Worm (Caenorhabditis elegans): ENCODE results near the gene R02E4.1.
A peak's percentile ranks its signal among the peaks of the same experiment; 100 is the strongest.

R02E4.1 gene

DNA sequence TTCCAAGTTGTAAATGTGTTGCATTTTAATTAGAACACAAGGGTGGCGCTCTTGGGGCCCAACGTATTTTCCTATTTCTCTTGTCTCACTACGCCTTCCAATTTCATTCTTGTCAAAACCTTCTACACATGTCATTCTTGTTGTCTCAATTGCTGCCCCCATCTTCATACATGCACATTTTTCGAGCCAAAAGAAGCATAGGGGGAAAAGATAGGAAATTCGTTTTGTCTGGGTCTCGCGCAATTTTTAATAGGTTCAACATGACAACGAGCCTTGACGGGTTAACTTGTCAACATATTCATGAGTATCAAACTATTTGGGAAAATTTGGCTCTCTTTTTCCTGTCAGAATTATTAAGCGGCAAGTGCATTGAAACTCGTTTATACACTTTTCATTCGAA is 19.0 kb upstream of the R02E4.1 start:
- TF ChIP-seq unc-62 (GFP tag; optimal IDR thresholded peaks at IDR 0.05) (peak; percentile 26), elt-1 (tag; optimal IDR thresholded peaks at IDR 0.05; ENCODE audit: borderline replicate concordance, insufficient read depth) (no peak), hlh-1 (tag; optimal IDR thresholded peaks at IDR 0.05) (no peak), nhr-2 (tag; optimal IDR thresholded peaks at IDR 0.05) (no peak), sptf-1 (tag; optimal IDR thresholded peaks at IDR 0.05) (no peak), flh-1 (GFP tag; optimal IDR thresholded peaks at IDR 0.05) (no peak), snpc-4 (tag; optimal IDR thresholded peaks at IDR 0.05) (no peak), drap-1 (GFP tag; optimal IDR thresholded peaks at IDR 0.05) (no peak), blmp-1 (tag; optimal IDR thresholded peaks at IDR 0.05) (no peak), sem-2 (GFP tag; optimal IDR thresholded peaks at IDR 0.05) (no peak), ztf-11 (tag; optimal IDR thresholded peaks at IDR 0.05) (no peak), elt-3 (tag; optimal IDR thresholded peaks at IDR 0.05) (no peak), ceh-43 (GFP tag; optimal IDR thresholded peaks at IDR 0.05) (no peak), ces-1 (GFP tag; optimal IDR thresholded peaks at IDR 0.05) (peak; percentile 83)

DNA sequence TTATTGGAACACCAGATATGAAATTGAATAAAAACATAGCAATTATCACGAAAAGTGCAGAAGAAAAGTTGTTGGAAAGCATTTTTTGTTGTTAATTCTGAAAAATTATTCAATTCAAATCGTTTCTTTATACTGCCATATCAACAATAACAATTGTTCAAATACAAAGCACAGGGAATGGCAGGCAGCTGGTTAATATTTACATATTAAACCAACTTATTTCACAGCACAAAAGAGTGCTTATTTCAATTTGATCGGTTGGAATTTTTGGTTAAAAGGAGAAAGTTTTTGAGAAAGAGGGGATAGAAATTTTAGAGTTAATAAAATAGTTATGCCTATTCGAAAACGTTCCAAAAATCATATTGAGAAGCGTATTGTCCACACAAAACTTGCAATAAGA is 16.6 kb upstream of the R02E4.1 start, which contains the start of gene F09F9.3:
TSS of gene F09F9.3 (minus strand) at position 101 of the 400 bp plus-strand sequence.
- TF ChIP-seq flh-1 (GFP tag; optimal IDR thresholded peaks at IDR 0.05), result no peak
- TF ChIP-seq mep-1 (tag; optimal IDR thresholded peaks at IDR 0.05), result no peak
- TF ChIP-seq cnd-1 (tag; optimal IDR thresholded peaks at IDR 0.05), result no peak
- TF ChIP-seq unc-120 (tag; optimal IDR thresholded peaks at IDR 0.05; ENCODE audit: poor library complexity, severe bottlenecking), result no peak
- TF ChIP-seq tbx-8 (GFP tag; optimal IDR thresholded peaks at IDR 0.05), result no peak
- TF ChIP-seq M03D4.4 (tag; optimal IDR thresholded peaks at IDR 0.05), result no peak
- TF ChIP-seq pha-4 (tag; optimal IDR thresholded peaks at IDR 0.05), result no peak
- TF ChIP-seq drap-1 (GFP tag; optimal IDR thresholded peaks at IDR 0.05), result no peak

ce11 chrX:4117626-4118025 is 13.3 kb upstream of the R02E4.1 start, which contains the start of gene F09F9.5:
F09F9.5 (plus strand) TSS chrX:4117926.
- TF ChIP-seq snpc-4 (tag; optimal IDR thresholded peaks at IDR 0.05) (no peak), cnd-1 (tag; optimal IDR thresholded peaks at IDR 0.05) (no peak), lsy-2 (tag; optimal IDR thresholded peaks at IDR 0.05) (no peak), M03D4.4 (tag; optimal IDR thresholded peaks at IDR 0.05) (no peak), nhr-12 (tag; optimal IDR thresholded peaks at IDR 0.05) (no peak), lin-13 (tag; optimal IDR thresholded peaks at IDR 0.05) (no peak), ham-2 (GFP tag; optimal IDR thresholded peaks at IDR 0.05) (no peak), unc-62 (GFP tag; optimal IDR thresholded peaks at IDR 0.05) (no peak), nhr-237 (tag; optimal IDR thresholded peaks at IDR 0.05) (no peak), zip-8 (tag; optimal IDR thresholded peaks at IDR 0.05) (no peak), ztf-11 (tag; optimal IDR thresholded peaks at IDR 0.05) (no peak), mab-5 (tag; optimal IDR thresholded peaks at IDR 0.05) (no peak), blmp-1 (tag; optimal IDR thresholded peaks at IDR 0.05) (no peak), sptf-1 (tag; optimal IDR thresholded peaks at IDR 0.05) (no peak), unc-120 (tag; optimal IDR thresholded peaks at IDR 0.05; ENCODE audit: poor library complexity, severe bottlenecking) (no peak), mep-1 (tag; optimal IDR thresholded peaks at IDR 0.05) (no peak), unc-39 (tag; optimal IDR thresholded peaks at IDR 0.05) (no peak), ceh-83 (GFP tag; optimal IDR thresholded peaks at IDR 0.05) (no peak), hlh-1 (tag; optimal IDR thresholded peaks at IDR 0.05) (no peak), elt-1 (tag; optimal IDR thresholded peaks at IDR 0.05; ENCODE audit: borderline replicate concordance, insufficient read depth) (no peak)

ce11 chrX:4115026-4115425 is 10.7 kb upstream of the R02E4.1 start, which contains the start of gene F09F9.1:
F09F9.1 (plus strand) TSS chrX:4115326.
- TF ChIP-seq lin-32 (GFP tag; optimal IDR thresholded peaks at IDR 0.05) (no peak), mls-2 (tag; optimal IDR thresholded peaks at IDR 0.05) (no peak), nhr-76 (tag; optimal IDR thresholded peaks at IDR 0.05) (no peak), blmp-1 (tag; optimal IDR thresholded peaks at IDR 0.05) (no peak), unc-62 (GFP tag; optimal IDR thresholded peaks at IDR 0.05) (no peak)

DNA sequence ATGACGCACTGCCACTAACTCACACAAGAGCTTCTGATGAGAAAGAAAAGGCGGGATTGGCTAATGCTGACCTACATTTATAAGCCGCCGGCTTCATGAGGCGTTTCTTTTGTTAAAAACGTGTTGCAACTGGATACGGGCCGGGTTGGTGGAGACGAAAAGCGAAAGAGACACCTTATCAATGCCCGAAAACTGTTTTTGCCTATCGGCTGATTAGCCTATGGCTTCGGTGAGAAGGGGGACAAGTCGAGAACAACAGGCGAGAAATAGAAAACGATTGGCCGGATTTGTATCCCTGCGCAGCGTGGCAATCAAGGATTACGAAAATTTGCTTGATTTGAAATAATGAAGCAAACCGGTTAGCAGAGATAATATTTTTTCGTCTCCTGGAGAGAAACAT is 7.1 kb upstream of the R02E4.1 start, which contains the start of gene F09F9.2:
TSS of gene F09F9.2 (minus strand) at position 25 of the 400 bp plus-strand sequence.
- TF ChIP-seq elt-3 (tag; optimal IDR thresholded peaks at IDR 0.05), result peak; percentile 12
- TF ChIP-seq unc-62 (GFP tag; optimal IDR thresholded peaks at IDR 0.05), result no peak
